Worm (Caenorhabditis elegans) whole organism, L4/young adult: Measurements from ENCODE around the gene T22F7.4.

Source experiments
- W03F9.2 ChIP-seq: fragments of 150-350 bp; optimal IDR thresholded peaks from 2 replicates; lab custom pipeline; 2014; ENCODE audit warnings: missing biosample characterization, missing genetic modification characterization
- dao-5 ChIP-seq: sonication (generic microtip); optimal IDR thresholded peaks from 2 replicates; lab custom pipeline; 2016; ENCODE audit warnings: missing genotype, missing genetic modification characterization, moderate library complexity, missing compliant biosample characterization
- him-1 ChIP-seq: sonication (generic microtip); optimal IDR thresholded peaks from 2 replicates; lab custom pipeline; 2016; ENCODE audit warnings: missing genotype, missing genetic modification reagents, missing genetic modification characterization, missing compliant biosample characterization

The T22F7.4 gene

ce11 chrIII:526824-527223 is at the start of gene T22F7.4:
T22F7.4 (minus strand) TSS chrIII:526924.
- no peak for TF ChIP-seq him-1 (tag; lab: Kevin White, UChicago)
- no peak for TF ChIP-seq dao-5 (tag; lab: Kevin White, UChicago)

DNA sequence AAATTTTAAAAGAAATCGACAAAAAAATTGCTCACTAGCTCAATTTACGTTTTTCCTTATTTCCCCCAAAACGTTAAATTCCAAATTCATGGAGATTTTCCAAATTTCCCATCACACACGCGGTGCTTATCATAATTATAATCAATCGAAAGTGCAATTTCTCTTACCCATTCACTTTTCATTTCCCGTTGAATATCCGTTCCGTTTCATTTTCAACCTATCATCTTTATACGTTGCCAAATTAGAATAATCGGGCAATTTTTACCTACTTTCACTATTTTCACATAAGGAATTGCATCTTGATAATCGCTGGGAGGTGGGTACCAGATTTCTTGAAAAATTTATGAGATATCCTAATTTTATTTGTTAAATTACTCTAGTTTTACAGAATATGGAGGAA is 42.1 kb upstream of the T22F7.4 start:
- no peak for TF ChIP-seq dao-5 (tag; lab: Kevin White, UChicago)
- TF ChIP-seq W03F9.2 (tag; lab: Kevin White, UChicago), result no peak
- no peak for TF ChIP-seq him-1 (tag; lab: Kevin White, UChicago)

ce11 chrIII:564786-565185 is 38.1 kb upstream of the T22F7.4 start:
- TF ChIP-seq W03F9.2 (tag; lab: Kevin White, UChicago), result no peak
- no peak for TF ChIP-seq him-1 (tag; lab: Kevin White, UChicago)
- TF ChIP-seq dao-5 (tag; lab: Kevin White, UChicago), result no peak

ce11 chrIII:563755-564154 is 37.0 kb upstream of the T22F7.4 start:
- TF ChIP-seq dao-5 (tag; lab: Kevin White, UChicago) (no peak), W03F9.2 (tag; lab: Kevin White, UChicago) (no peak), him-1 (tag; lab: Kevin White, UChicago) (no peak)

DNA sequence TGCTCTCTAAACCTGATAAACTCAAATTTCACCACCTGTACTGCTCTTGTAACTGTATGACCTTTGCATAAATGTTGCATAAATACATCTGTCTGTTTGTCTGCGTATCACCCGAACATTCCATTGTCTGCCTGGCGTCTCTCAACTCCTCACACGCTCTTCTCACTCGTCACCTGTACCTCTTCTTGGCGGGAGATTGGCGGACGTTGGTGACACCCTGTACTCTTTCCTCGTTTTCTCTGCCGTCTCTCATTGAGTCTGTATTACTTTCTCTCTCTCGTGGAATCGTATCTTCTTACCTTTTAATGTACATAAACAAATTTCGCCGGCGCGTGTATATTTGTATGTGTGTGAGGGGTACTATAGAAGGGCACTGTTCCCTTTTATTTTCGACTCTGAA is 32.1 kb upstream of the T22F7.4 start:
- TF ChIP-seq W03F9.2 (tag; lab: Kevin White, UChicago) (no peak), dao-5 (tag; lab: Kevin White, UChicago) (no peak), him-1 (tag; lab: Kevin White, UChicago) (no peak)

ce11 chrIII:558083-558482 is 31.4 kb upstream of the T22F7.4 start:
- TF ChIP-seq dao-5 (tag; lab: Kevin White, UChicago) (no peak), W03F9.2 (tag; lab: Kevin White, UChicago) (no peak), him-1 (tag; lab: Kevin White, UChicago) (no peak)

DNA sequence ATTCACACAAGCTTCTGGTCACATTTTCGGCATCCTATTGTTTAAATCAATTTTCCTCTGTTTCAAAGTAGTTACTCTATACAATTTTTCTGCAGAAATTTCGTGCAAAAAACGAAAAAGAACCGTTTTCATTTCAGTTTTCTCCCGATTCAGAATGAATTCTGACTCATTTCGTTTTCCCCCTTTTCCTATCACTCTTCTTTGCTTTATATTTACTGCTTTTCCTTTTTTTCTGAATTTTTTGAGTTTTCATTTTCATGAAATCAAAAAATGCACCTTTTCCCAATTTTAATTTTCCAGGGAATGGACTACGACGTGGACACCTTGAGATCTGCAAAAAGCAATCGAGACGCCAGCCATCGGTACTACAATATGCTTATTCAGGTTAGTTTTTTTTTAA is 28.9 kb upstream of the T22F7.4 start, which contains the start of gene B0353.1:
B0353.1 (plus strand) TSS at position 301 of the 400 bp plus-strand sequence.
- no peak for TF ChIP-seq dao-5 (tag; lab: Kevin White, UChicago)
- no peak for TF ChIP-seq W03F9.2 (tag; lab: Kevin White, UChicago)
- TF ChIP-seq him-1 (tag; lab: Kevin White, UChicago), result no peak

- TF ChIP-seq him-1 (tag; lab: Kevin White, UChicago), result no peak
- no peak for TF ChIP-seq W03F9.2 (tag; lab: Kevin White, UChicago)
- no peak for TF ChIP-seq dao-5 (tag; lab: Kevin White, UChicago)
These were observed 22.5 kb upstream of the T22F7.4 start for ce11 chrIII:549231-549630.

ce11 chrIII:547709-548108 is 21.0 kb upstream of the T22F7.4 start:
- TF ChIP-seq W03F9.2 (tag; lab: Kevin White, UChicago) (no peak), him-1 (tag; lab: Kevin White, UChicago) (no peak), dao-5 (tag; lab: Kevin White, UChicago) (no peak)

- TF ChIP-seq him-1 (tag; lab: Kevin White, UChicago), result no peak
- TF ChIP-seq W03F9.2 (tag; lab: Kevin White, UChicago), result no peak
- no peak for TF ChIP-seq dao-5 (tag; lab: Kevin White, UChicago)
These were observed 15.0 kb upstream of the T22F7.4 start, which contains the start of gene T22F7.1 for ce11 chrIII:541766-542165. T22F7.1 (plus strand) TSS chrIII:542066.

DNA sequence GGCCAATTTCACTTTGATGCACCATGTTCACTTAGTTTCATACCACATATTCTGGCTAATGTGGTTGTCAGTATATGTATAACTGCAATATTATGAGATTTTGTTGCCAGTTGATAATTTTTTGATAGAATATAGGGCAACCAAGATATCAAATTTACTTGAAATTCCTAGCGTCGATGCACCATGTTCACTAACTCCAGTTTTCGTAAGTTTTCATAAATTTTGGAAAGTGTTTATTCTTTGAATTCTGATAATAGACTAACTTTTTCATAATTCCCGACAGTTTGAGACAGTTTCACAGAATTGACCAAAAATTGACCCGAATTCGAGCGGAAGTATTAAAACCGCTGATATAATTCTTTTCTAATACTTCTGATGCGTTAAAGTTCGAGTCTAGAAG is 10.3 kb upstream of the T22F7.4 start:
- TF ChIP-seq him-1 (tag; lab: Kevin White, UChicago) (no peak), W03F9.2 (tag; lab: Kevin White, UChicago) (no peak), dao-5 (tag; lab: Kevin White, UChicago) (no peak)

DNA sequence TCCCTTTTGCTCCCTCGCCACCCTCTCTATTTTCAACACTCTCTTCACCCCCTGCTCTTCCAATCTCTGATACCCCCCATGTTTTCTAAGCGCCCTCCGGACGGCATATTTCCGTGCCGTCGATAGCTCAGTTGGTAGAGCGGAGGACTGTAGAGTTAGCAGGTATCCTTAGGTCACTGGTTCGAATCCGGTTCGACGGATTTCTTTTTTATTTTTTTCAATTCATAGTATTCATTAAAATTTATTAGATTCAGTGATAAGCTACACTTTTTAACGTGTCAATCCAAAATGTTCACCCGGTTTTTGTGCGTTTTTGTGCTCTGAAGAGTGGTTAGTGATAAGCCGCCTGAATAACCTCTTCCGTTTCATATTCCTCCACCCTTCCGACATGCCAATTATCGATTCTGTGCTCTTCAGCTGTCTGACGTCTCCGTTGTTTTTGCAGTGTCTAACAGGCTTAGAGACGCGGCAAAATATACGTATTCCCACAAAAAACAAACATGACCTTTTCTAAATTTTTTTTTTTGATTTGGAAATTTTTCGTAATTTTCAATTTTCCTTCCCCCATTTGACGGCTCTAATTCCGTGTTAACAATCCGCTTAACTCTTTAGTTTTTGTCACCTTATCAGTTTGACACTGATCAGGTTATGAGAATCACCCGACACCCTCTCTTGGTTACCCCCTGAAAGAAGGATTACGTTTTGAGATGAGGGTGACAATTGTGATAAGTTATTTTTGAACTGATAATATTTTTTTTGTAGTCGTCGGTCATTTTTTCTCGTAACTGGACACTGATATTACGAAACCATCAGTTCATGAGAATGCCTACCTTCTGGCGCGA is 8.8 kb upstream of the T22F7.4 start:
- TF ChIP-seq W03F9.2 (tag; lab: Kevin White, UChicago), result peak; percentile 9
- no peak for TF ChIP-seq him-1 (tag; lab: Kevin White, UChicago)
- TF ChIP-seq dao-5 (tag; lab: Kevin White, UChicago), result peak; percentile 67

DNA sequence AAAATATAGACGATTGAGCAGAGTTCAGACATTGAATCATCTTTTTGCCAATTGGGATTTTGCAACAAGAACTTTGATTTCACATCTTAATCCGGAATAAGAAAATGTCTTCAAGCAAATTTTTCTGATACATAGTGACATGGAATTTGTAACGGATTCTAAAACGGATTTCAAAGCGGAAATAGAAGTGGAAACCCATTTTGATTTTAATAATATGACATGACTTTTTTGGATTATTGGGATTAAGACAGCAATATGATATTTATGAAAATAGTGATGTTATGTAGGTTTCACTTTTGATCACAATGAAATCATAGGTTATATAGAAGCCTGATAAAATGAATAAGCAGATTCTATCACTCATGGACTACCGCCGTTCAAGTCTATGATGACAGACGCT is 5.4 kb upstream of the T22F7.4 start:
- TF ChIP-seq dao-5 (tag; lab: Kevin White, UChicago), result no peak
- no peak for TF ChIP-seq W03F9.2 (tag; lab: Kevin White, UChicago)
- no peak for TF ChIP-seq him-1 (tag; lab: Kevin White, UChicago)

DNA sequence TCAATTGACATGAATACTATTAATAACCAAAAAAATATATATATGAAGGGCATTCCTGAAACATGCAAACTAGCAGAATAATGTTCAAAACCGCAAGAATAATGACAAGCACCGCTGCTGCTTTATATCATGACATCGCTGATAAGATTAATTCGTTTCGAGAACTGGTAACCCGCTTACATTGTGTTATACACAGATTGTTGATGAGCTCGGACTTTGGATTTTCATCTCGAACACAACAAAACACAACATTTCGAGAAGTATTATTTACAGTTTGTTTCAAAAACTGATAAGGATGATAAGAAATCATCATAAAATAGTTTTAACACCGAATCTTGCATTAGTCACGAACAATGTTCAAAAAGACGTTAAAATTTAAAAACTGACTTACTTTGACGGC is 4.2 kb upstream of the T22F7.4 start:
- TF ChIP-seq him-1 (tag; lab: Kevin White, UChicago) (no peak), W03F9.2 (tag; lab: Kevin White, UChicago) (no peak), dao-5 (tag; lab: Kevin White, UChicago) (no peak)
